Worm (Caenorhabditis elegans): ENCODE measurements around the gene acbp-5.

DNA sequence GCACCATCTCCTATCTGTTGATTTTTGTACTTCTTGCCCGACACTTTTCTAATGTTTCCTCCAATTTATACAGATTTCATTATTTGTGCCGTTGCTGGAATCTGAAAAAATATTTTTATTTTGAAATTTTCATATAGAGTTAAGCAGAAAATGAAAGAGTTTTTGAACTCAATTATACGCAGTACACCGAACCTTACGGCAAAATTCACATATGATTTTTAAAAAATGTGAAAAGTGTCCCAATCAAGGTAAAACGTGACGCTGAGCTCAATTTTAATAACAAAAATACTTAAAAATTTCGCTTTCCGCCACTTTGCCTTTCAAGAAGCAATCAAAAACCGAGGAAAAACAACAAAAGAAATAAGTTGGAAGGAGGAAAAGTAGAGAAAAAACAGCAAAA is 10.8 kb downstream of the acbp-5 start, which contains the start of gene arrd-17:
- no peak for TF ChIP-seq elt-2 (tag; optimal IDR thresholded peaks at IDR 0.05)
- TF ChIP-seq nhr-20 (tag; optimal IDR thresholded peaks at IDR 0.05), result no peak
- TF ChIP-seq lin-15B (tag; optimal IDR thresholded peaks at IDR 0.05), result no peak
- no peak for TF ChIP-seq swsn-7 (tag; optimal IDR thresholded peaks at IDR 0.05)
- TF ChIP-seq C16A3.4 (tag; optimal IDR thresholded peaks at IDR 0.05), result no peak
- no peak for TF ChIP-seq ztf-11 (tag; optimal IDR thresholded peaks at IDR 0.05)
- no peak for TF ChIP-seq nhr-237 (tag; optimal IDR thresholded peaks at IDR 0.05)

Measured in whole organism, L1 larva.